Worm (Caenorhabditis elegans) whole organism, mixed stage, embryonic: ENCODE results near the gene F21D9.2.

ENCODE experiments used
- M03D4.4 ChIP-seq: sonication (generic microtip); optimal IDR thresholded peaks from 2 replicates; lab custom pipeline; 2017; ENCODE audit warnings: mild to moderate bottlenecking, missing genetic modification characterization, missing compliant biosample characterization
- ceh-43 ChIP-seq: fragments of 200-800 bp; sonication (Bioruptor generic); optimal IDR thresholded peaks from 2 replicates; lab custom pipeline; 2018; ENCODE audit warnings: mild to moderate bottlenecking, missing genetic modification characterization, moderate library complexity, missing compliant biosample characterization
- ceh-83 ChIP-seq: fragments of 200-800 bp; sonication (Bioruptor generic); optimal IDR thresholded peaks from 2 replicates; lab custom pipeline; 2018; ENCODE audit warnings: mild to moderate bottlenecking, missing genetic modification characterization, missing compliant biosample characterization
- cnd-1 ChIP-seq: fragments of 200-800 bp; sonication (Bioruptor generic); optimal IDR thresholded peaks from 2 replicates; lab custom pipeline; 2018; ENCODE audit warnings: mild to moderate bottlenecking, missing genetic modification characterization, missing compliant biosample characterization
- drap-1 ChIP-seq: fragments of 200-800 bp; sonication (Bioruptor generic); optimal IDR thresholded peaks from 3 replicates; lab custom pipeline; 2018; ENCODE audit warnings: mild to moderate bottlenecking, missing genetic modification characterization, missing compliant biosample characterization
- elt-3 ChIP-seq: fragments of 150-350 bp; optimal IDR thresholded peaks from 2 replicates; lab custom pipeline; 2014; ENCODE audit warnings: missing biosample characterization, missing genetic modification characterization
- ham-2 ChIP-seq: fragments of 200-800 bp; sonication (Bioruptor generic); optimal IDR thresholded peaks from 2 replicates; lab custom pipeline; 2018; ENCODE audit warnings: mild to moderate bottlenecking, missing genetic modification characterization, missing compliant biosample characterization
- hlh-1 ChIP-seq: fragments of 150-350 bp; optimal IDR thresholded peaks from 2 replicates; lab custom pipeline; 2014; ENCODE audit warnings: missing biosample characterization, missing genetic modification reagents, missing genetic modification characterization
- lin-13 ChIP-seq: fragments of 150-350 bp; optimal IDR thresholded peaks from 2 replicates; lab custom pipeline; 2014; ENCODE audit warnings: missing biosample characterization, missing genetic modification characterization
- lin-32 ChIP-seq: fragments of 200-800 bp; sonication (Bioruptor generic); optimal IDR thresholded peaks from 2 replicates; lab custom pipeline; 2018; ENCODE audit warnings: mild to moderate bottlenecking, missing genetic modification characterization, missing compliant biosample characterization
- lsy-2 ChIP-seq: fragments of 150-350 bp; optimal IDR thresholded peaks from 2 replicates; lab custom pipeline; 2014; ENCODE audit warnings: missing biosample characterization, missing genetic modification characterization
- mab-5 ChIP-seq: fragments of 150-350 bp; optimal IDR thresholded peaks from 2 replicates; lab custom pipeline; 2014; ENCODE audit warnings: missing biosample characterization, missing genetic modification characterization
- mep-1 ChIP-seq: fragments of 150-350 bp; optimal IDR thresholded peaks from 2 replicates; lab custom pipeline; 2017; ENCODE audit warnings: missing biosample characterization, missing genetic modification reagents, missing genetic modification characterization, inconsistent platforms
- mls-2 ChIP-seq: sonication (generic microtip); optimal IDR thresholded peaks from 2 replicates; lab custom pipeline; 2016; ENCODE audit warnings: mild to moderate bottlenecking, missing genetic modification characterization, moderate library complexity, missing compliant biosample characterization
- nhr-12 ChIP-seq: fragments of 150-350 bp; optimal IDR thresholded peaks from 2 replicates; lab custom pipeline; 2014; ENCODE audit warnings: missing biosample characterization, missing genetic modification characterization
- nhr-237 ChIP-seq: fragments of 150-350 bp; optimal IDR thresholded peaks from 2 replicates; lab custom pipeline; 2014; ENCODE audit warnings: missing biosample characterization, missing genetic modification characterization
- nhr-76 ChIP-seq: sonication (generic microtip); optimal IDR thresholded peaks from 2 replicates; lab custom pipeline; 2017; ENCODE audit warnings: missing biosample characterization, missing genetic modification characterization
- pha-4 ChIP-seq: fragments of 150-350 bp; optimal IDR thresholded peaks from 2 replicates; lab custom pipeline; 2018; ENCODE audit warnings: missing biosample characterization, missing genetic modification reagents, missing genetic modification characterization
- sptf-1 ChIP-seq: sonication (generic microtip); optimal IDR thresholded peaks from 2 replicates; lab custom pipeline; 2017; ENCODE audit warnings: mild to moderate bottlenecking, missing genetic modification characterization, moderate library complexity, missing compliant biosample characterization
- unc-120 ChIP-seq: sonication (generic microtip); optimal IDR thresholded peaks from 2 replicates; lab custom pipeline; 2017; ENCODE audit warnings: missing genetic modification characterization, missing compliant biosample characterization; ENCODE audit not compliant: poor library complexity, severe bottlenecking
- unc-39 ChIP-seq: fragments of 150-350 bp; optimal IDR thresholded peaks from 2 replicates; lab custom pipeline; 2014; ENCODE audit warnings: missing biosample characterization, missing genetic modification characterization
- ztf-11 ChIP-seq: fragments of 150-350 bp; optimal IDR thresholded peaks from 2 replicates; lab custom pipeline; 2014; ENCODE audit warnings: missing biosample characterization, missing genetic modification characterization

Gene F21D9.2

DNA sequence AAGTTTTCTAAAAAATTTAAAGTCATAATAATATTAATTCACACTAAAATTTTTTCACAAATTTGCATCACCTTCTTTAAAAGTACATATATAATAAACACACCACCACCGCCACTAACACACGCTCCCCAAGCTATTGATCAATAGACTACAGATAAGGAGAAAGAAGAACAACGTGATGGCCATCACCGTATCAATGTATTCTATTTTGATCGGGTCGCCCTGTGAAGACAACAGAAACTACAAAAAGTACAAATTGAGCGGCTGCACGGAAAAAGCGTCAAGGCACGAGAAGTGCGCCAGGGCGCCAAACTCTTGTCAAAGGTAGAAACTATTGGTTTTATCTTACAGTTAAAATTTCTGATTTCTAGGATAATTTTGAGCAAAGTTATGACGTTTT is 49.9 kb downstream of the F21D9.2 start:
- TF ChIP-seq mab-5 (tag; lab: Kevin White, UChicago), result no peak
- TF ChIP-seq elt-3 (tag; lab: Kevin White, UChicago), result no peak
- no peak for TF ChIP-seq lsy-2 (tag; lab: Kevin White, UChicago)
- no peak for TF ChIP-seq ham-2 (GFP tag; lab: Kevin White, UChicago)
- TF ChIP-seq cnd-1, result no peak
- TF ChIP-seq nhr-12 (tag; lab: Kevin White, UChicago), result no peak
- no peak for TF ChIP-seq nhr-237 (tag; lab: Kevin White, UChicago)
- TF ChIP-seq unc-39, result no peak
- no peak for TF ChIP-seq lin-13 (tag; lab: Kevin White, UChicago)
- TF ChIP-seq mls-2 (tag; lab: Kevin White, UChicago), result no peak
- no peak for TF ChIP-seq ceh-43 (GFP tag; lab: Kevin White, UChicago)

DNA sequence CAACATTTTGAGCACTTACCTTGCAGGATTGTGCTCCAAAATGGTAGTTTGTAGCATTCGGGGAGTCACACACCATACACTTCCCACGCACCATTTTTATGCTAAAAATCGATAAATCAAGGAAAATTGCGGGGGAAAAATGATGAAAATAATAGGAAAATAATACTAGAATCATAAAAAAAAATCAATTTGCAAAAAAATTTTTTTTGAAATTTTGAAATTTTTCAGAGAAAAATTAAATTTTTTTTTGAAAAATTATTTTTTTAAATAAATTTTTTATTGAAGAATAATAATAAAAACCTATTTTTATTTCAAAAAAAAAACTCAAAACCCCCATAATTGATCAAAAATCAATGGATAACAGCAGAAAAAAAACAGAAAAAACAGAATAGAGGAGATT is 50.5 kb downstream of the F21D9.2 start, which contains the start of gene nhr-79:
Gene nhr-79 (minus strand): TSS at position 101 of the 400 bp plus-strand sequence.
- TF ChIP-seq M03D4.4 (tag; lab: Kevin White, UChicago) (no peak), nhr-76 (no peak), hlh-1 (tag; lab: Kevin White, UChicago) (no peak), sptf-1 (tag; lab: Kevin White, UChicago) (no peak), mep-1 (no peak), cnd-1 (no peak), elt-3 (tag; lab: Kevin White, UChicago) (no peak), lsy-2 (tag; lab: Kevin White, UChicago) (no peak), lin-32 (GFP tag; lab: Kevin White, UChicago) (no peak), ceh-83 (no peak), drap-1 (GFP tag; lab: Kevin White, UChicago) (no peak), unc-120 (tag; lab: Kevin White, UChicago) (no peak), pha-4 (tag; lab: Kevin White, UChicago) (no peak), ztf-11 (tag; lab: Kevin White, UChicago) (no peak)
